Worm (Caenorhabditis elegans) whole organism, L2 larva: ENCODE results near the gene ZC266.1.

Experiments
- C34F6.9 ChIP-seq: fragments of 150-350 bp; optimal IDR thresholded peaks from 2 replicates; lab custom pipeline; 2014; ENCODE audit warnings: missing biosample characterization, missing genetic modification characterization
- Y55F3AM.14 ChIP-seq: fragments of 200-800 bp; sonication (Bioruptor generic); optimal IDR thresholded peaks from 2 replicates; lab custom pipeline; 2018; ENCODE audit warnings: mild to moderate bottlenecking, missing genetic modification characterization, missing compliant biosample characterization
- aly-2 ChIP-seq: fragments of 150-350 bp; optimal IDR thresholded peaks from 2 replicates; lab custom pipeline; 2014; ENCODE audit warnings: missing biosample characterization, missing genetic modification characterization
- ama-1 ChIP-seq: fragments of 150-350 bp; optimal IDR thresholded peaks from 2 replicates; lab custom pipeline; 2018; ENCODE audit warnings: inconsistent platforms
- peb-1 ChIP-seq: fragments of 150-350 bp; optimal IDR thresholded peaks from 2 replicates; lab custom pipeline; 2014; ENCODE audit warnings: missing biosample characterization, missing genetic modification characterization

ce11 chrV:4689234-4689633 is 10.9 kb downstream of the ZC266.1 start, which contains the start of gene K03B4.1:
- TF ChIP-seq aly-2 (tag; lab: Kevin White, UChicago) (no peak), peb-1 (tag; lab: Kevin White, UChicago) (no peak), C34F6.9 (tag; lab: Kevin White, UChicago) (no peak), Y55F3AM.14 (GFP tag; lab: Kevin White, UChicago) (peak; percentile 68), ama-1 (peak; percentile 49)
